Fruit fly (Drosophila melanogaster): ENCODE measurements around the gene alpha-Man-Ib.

The alpha-Man-Ib gene

DNA sequence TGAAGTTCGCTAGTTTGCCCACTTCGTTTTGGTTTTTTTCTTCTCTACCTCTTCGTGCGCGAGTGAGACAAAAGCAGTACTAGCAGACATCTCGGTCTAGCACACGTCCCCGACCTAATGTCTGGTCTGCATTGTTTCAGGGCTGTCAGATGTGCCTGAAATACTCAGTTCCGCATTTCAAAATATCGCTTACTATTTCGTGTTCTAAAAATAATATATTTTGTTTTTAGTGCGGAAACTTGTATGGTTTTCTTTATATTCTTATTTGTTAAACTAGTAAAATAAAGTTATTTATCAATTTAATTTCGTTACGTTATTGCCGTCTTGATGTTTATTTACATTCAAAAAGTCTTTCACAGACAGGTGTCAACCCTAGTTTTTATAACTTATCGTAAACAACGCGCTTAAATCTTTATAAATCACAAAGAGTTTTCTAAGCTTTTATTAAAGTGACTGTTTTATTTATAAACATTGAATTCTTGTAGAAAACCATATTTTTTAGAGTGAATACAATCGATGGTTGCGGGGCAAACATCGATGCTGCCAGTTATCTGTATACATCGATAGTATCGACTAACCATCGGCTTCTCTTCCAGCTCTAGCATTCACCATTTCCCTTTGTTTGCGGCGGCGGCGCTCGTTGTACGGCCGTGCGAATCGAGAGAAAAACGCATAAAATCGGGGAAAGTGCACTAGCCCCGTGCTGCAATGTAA is 49.3 kb downstream of the alpha-Man-Ib start (continued):
- TF ChIP-seq ro (GFP tag; IDR thresholded peaks at IDR 0.05): no peak
- TF ChIP-seq hb (GFP tag; IDR thresholded peaks at IDR 0.05; ENCODE audit: partially characterized antibody): no peak
- no peak for TF ChIP-seq Gsc (GFP tag; IDR thresholded peaks at IDR 0.05)
- TF ChIP-seq tin (GFP tag; optimal IDR thresholded peaks at IDR 0.05): peak; percentile 50
- TF ChIP-seq CG3726 (GFP tag; IDR thresholded peaks at IDR 0.05): no peak
- peak; percentile 86 for TF ChIP-seq CG12391 (tag; optimal IDR thresholded peaks at IDR 0.05)
- TF ChIP-seq wor (GFP tag; IDR thresholded peaks at IDR 0.05): no peak
- TF ChIP-seq Ets97D (GFP tag; optimal IDR thresholded peaks at IDR 0.05): peak; percentile 86
- TF ChIP-seq Antp (GFP tag; optimal IDR thresholded peaks at IDR 0.05): peak; percentile 17
- peak; percentile 82 for TF ChIP-seq PHDP (tag; optimal IDR thresholded peaks at IDR 0.05)
- no peak for TF ChIP-seq usp (GFP tag; optimal IDR thresholded peaks at IDR 0.05)
- TF ChIP-seq HLH54F (GFP tag; optimal IDR thresholded peaks at IDR 0.05): peak; percentile 18
- peak; percentile 84 for TF ChIP-seq CG14710 (tag; optimal IDR thresholded peaks at IDR 0.05)
- TF ChIP-seq CG11085 (GFP tag; IDR thresholded peaks at IDR 0.05): no peak
- no peak for TF ChIP-seq dysf (GFP tag; IDR thresholded peaks at IDR 0.05)
- no peak for TF ChIP-seq wdn (GFP tag; IDR thresholded peaks at IDR 0.05)
- TF ChIP-seq Taf1 (GFP tag; IDR thresholded peaks at IDR 0.05): no peak
- peak; percentile 97 for TF ChIP-seq Ets65A (GFP tag)
- peak; percentile 75 for TF ChIP-seq nmo (GFP tag; optimal IDR thresholded peaks at IDR 0.05)
- no peak for TF ChIP-seq Adf1 (GFP tag; IDR thresholded peaks at IDR 0.05)
- peak; percentile 2 for TF ChIP-seq CG11723 (GFP tag; optimal IDR thresholded peaks at IDR 0.05)
- TF ChIP-seq NfI (GFP tag; optimal IDR thresholded peaks at IDR 0.05): peak; percentile 78
- TF ChIP-seq nerfin-1 (tag; optimal IDR thresholded peaks at IDR 0.05): peak; percentile 59
- no peak for TF ChIP-seq grn (GFP tag; optimal IDR thresholded peaks at IDR 0.05)
- peak; percentile 41 for TF ChIP-seq sqz (GFP tag; optimal IDR thresholded peaks at IDR 0.05)
- no peak for TF ChIP-seq Xrp1 (GFP tag; IDR thresholded peaks at IDR 0.05)
- peak; percentile 47 for TF ChIP-seq mirr (GFP tag; optimal IDR thresholded peaks at IDR 0.05)
- TF ChIP-seq Bdp1 (GFP tag; optimal IDR thresholded peaks at IDR 0.05): peak; percentile 26
- TF ChIP-seq dati (GFP tag; IDR thresholded peaks at IDR 0.05): no peak
- no peak for TF ChIP-seq CG32767 (GFP tag; IDR thresholded peaks at IDR 0.05)
- TF ChIP-seq insv (GFP tag; optimal IDR thresholded peaks at IDR 0.05): peak in 1 of 2 experiments; percentile 37
- TF ChIP-seq CG9609 (GFP tag; optimal IDR thresholded peaks at IDR 0.05): peak; percentile 46
- peak; percentile 25 for TF ChIP-seq CG8944 (GFP tag; optimal IDR thresholded peaks at IDR 0.05)
- peak; percentile 8 for TF ChIP-seq twi (tag; optimal IDR thresholded peaks at IDR 0.05)
- peak; percentile 70 for TF ChIP-seq sug (tag; optimal IDR thresholded peaks at IDR 0.05)
- TF ChIP-seq Nf-YC (tag; optimal IDR thresholded peaks at IDR 0.05): peak; percentile 72
- TF ChIP-seq Ravus (GFP tag; IDR thresholded peaks at IDR 0.05): no peak
- TF ChIP-seq sens (GFP tag): peak; percentile 95
- peak; percentile 97 for TF ChIP-seq BEAF-32 (GFP tag; optimal IDR thresholded peaks at IDR 0.05)
- no peak for TF ChIP-seq stc (GFP tag; IDR thresholded peaks at IDR 0.05)
- TF ChIP-seq br (optimal IDR thresholded peaks at IDR 0.05): no peak
- peak; percentile 64 for TF ChIP-seq fd3F (GFP tag; optimal IDR thresholded peaks at IDR 0.05)
- TF ChIP-seq CG1603 (tag; optimal IDR thresholded peaks at IDR 0.05): peak; percentile 64
- TF ChIP-seq CG2199 (GFP tag; IDR thresholded peaks at IDR 0.05): no peak
- no peak for TF ChIP-seq repo (GFP tag; optimal IDR thresholded peaks at IDR 0.05)
- TF ChIP-seq amos (GFP tag; IDR thresholded peaks at IDR 0.05; ENCODE audit: partially characterized antibody): no peak
- no peak for TF ChIP-seq Oaz (GFP tag; IDR thresholded peaks at IDR 0.05)
- no peak for TF ChIP-seq CG7963 (GFP tag; IDR thresholded peaks at IDR 0.05; ENCODE audit: partially characterized antibody)
- peak; percentile 80 for TF ChIP-seq Ssrp (tag; optimal IDR thresholded peaks at IDR 0.05)
- TF ChIP-seq Bteb2 (GFP tag; optimal IDR thresholded peaks at IDR 0.05): no peak
- no peak for TF ChIP-seq NFAT (GFP tag; IDR thresholded peaks at IDR 0.05)
- no peak for TF ChIP-seq schlank (tag; optimal IDR thresholded peaks at IDR 0.05)
